Worm (Caenorhabditis elegans): ENCODE data around the gene F57A8.7.

ce11 chrV:10073793-10074192 is 1.7 kb upstream of the F57A8.7 start, which contains the start of gene F57A8.6:
- TF ChIP-seq ama-1 (optimal IDR thresholded peaks at IDR 0.05) (no peak), ama-1 (GFP tag; optimal IDR thresholded peaks at IDR 0.05) (no peak), atf-7 (tag; optimal IDR thresholded peaks at IDR 0.05) (no peak), athp-1 (tag; optimal IDR thresholded peaks at IDR 0.05) (no peak), T07F8.4 (tag; optimal IDR thresholded peaks at IDR 0.05) (no peak), ceh-40 (GFP tag; IDR thresholded peaks at IDR 0.05) (no peak), F39B2.1 (GFP tag; IDR thresholded peaks at IDR 0.05) (no peak), hlh-12 (tag; optimal IDR thresholded peaks at IDR 0.05) (no peak), mcd-1 (GFP tag; IDR thresholded peaks at IDR 0.05) (no peak), D2030.7 (GFP tag; IDR thresholded peaks at IDR 0.05) (no peak)
